Fruit fly (Drosophila melanogaster) whole organism, embryonic: ENCODE results near the gene Txl.

Source experiments
- CG12744 ChIP-seq: fragments of 200-800 bp; sonication (Bioruptor generic); optimal IDR thresholded peaks from 2 replicates; lab custom pipeline; 2016; ENCODE audit warnings: missing biosample characterization, missing genetic modification characterization
- CG14441 ChIP-seq: fragments of 200-800 bp; sonication (Bioruptor generic); IDR thresholded peaks from 2 replicates; pipeline ENCODE4 v1.3.6; 2022; ENCODE audit warnings: missing biosample characterization, missing genetic modification characterization
- CG16813 ChIP-seq: fragments of 200-800 bp; sonication (Bioruptor generic); IDR thresholded peaks from 3 replicates; pipeline ENCODE4 v1.3.6; 2022; ENCODE audit warnings: missing biosample characterization, missing genetic modification characterization; ENCODE audit not compliant: partially characterized antibody
- CG33557 ChIP-seq: fragments of 200-800 bp; sonication (Bioruptor generic); optimal IDR thresholded peaks from 2 replicates; lab custom pipeline; 2019; ENCODE audit warnings: missing biosample characterization, mild to moderate bottlenecking, missing genetic modification characterization, moderate library complexity
- CG3407 ChIP-seq: fragments of 200-800 bp; sonication (Bioruptor generic); optimal IDR thresholded peaks from 2 replicates; lab custom pipeline; 2018; ENCODE audit warnings: missing biosample characterization, mild to moderate bottlenecking, missing genetic modification characterization
- CG4360 ChIP-seq: fragments of 200-800 bp; sonication (Bioruptor generic); IDR thresholded peaks from 2 replicates; pipeline ENCODE4 v1.3.6; 2022; ENCODE audit warnings: missing biosample characterization, missing genetic modification characterization
- Max ChIP-seq: fragments of 200-800 bp; sonication (Bioruptor generic); optimal IDR thresholded peaks from 2 replicates; lab custom pipeline; 2016; ENCODE audit warnings: missing biosample characterization, mild to moderate bottlenecking, missing genetic modification characterization
- Mrtf ChIP-seq: fragments of 200-800 bp; sonication (Bioruptor generic); IDR thresholded peaks from 3 replicates; pipeline ENCODE4 v1.3.6; 2022; ENCODE audit warnings: missing biosample characterization, missing genetic modification characterization
- Optix ChIP-seq: fragments of 200-800 bp; sonication (Bioruptor generic); IDR thresholded peaks from 3 replicates; pipeline ENCODE4 v1.3.6; 2022; ENCODE audit warnings: missing biosample characterization, missing genetic modification characterization
- Sin3A ChIP-seq: fragments of >200 bp; optimal IDR thresholded peaks from 2 replicates; lab custom pipeline; 2018
- az2 ChIP-seq: fragments of 200-800 bp; sonication (Bioruptor generic); optimal IDR thresholded peaks from 3 replicates; lab custom pipeline; 2016; ENCODE audit warnings: missing biosample characterization, missing genetic modification characterization
- peb ChIP-seq: fragments of 200-800 bp; sonication (Bioruptor generic); IDR thresholded peaks from 2 replicates; pipeline ENCODE4 v1.3.6; 2022; ENCODE audit warnings: missing biosample characterization, missing genetic modification characterization
- prd ChIP-seq, 3 experiments: fragments of >200 bp in 2 of 3; fragments of 200-800 bp in 1 of 3; sonication (Bioruptor generic) in 1 of 3; optimal IDR thresholded peaks in 2 of 3; IDR thresholded peaks in 1 of 3; 2 replicates in 2 of 3; 3 replicates in 1 of 3; pipeline versions ENCODE4 v1.3.6 to Lab custom; 2017 to 2022; ENCODE audit warnings: missing biosample characterization in 1 of 3, missing genetic modification characterization in 1 of 3
- sima ChIP-seq: fragments of 200-800 bp; sonication (Bioruptor generic); optimal IDR thresholded peaks from 2 replicates; lab custom pipeline; 2016; ENCODE audit warnings: missing biosample characterization, missing genetic modification characterization

- TF ChIP-seq az2 (GFP tag; lab: Kevin White, UChicago): no peak
- no peak for TF ChIP-seq CG3407 (GFP tag; lab: Kevin White, UChicago)
- TF ChIP-seq prd (optimal IDR thresholded peaks at IDR 0.05; lab: Kevin White, UChicago): no peak
- TF ChIP-seq prd (GFP tag; IDR thresholded peaks at IDR 0.05; lab: Robert Waterston, UW): no peak
- no peak for TF ChIP-seq Optix (GFP tag; lab: Robert Waterston, UW)
- no peak for TF ChIP-seq peb (GFP tag; lab: Robert Waterston, UW)
- TF ChIP-seq CG4360 (GFP tag; lab: Robert Waterston, UW): no peak
- no peak for TF ChIP-seq Sin3A (lab: Kevin White, UChicago)
- TF ChIP-seq CG12744 (GFP tag; lab: Kevin White, UChicago): no peak
- no peak for TF ChIP-seq CG16813
- TF ChIP-seq sima: no peak
- no peak for TF ChIP-seq Mrtf (GFP tag; lab: Robert Waterston, UW)
- no peak for TF ChIP-seq CG33557 (GFP tag; lab: Kevin White, UChicago)
- no peak for TF ChIP-seq Max (GFP tag; lab: Kevin White, UChicago)
- no peak for TF ChIP-seq CG14441 (GFP tag; lab: Robert Waterston, UW)
Observed at dm6 chr3L:5753605-5754365, 11.9 kb upstream of the Txl start.
